Fruit fly (Drosophila melanogaster) whole organism, adult: ENCODE measurements around the gene CG12105.

Source experiments
- CG11617 ChIP-seq: fragments of 200-800 bp; sonication (Bioruptor generic); optimal IDR thresholded peaks from 2 replicates; lab custom pipeline; 2017; ENCODE audit warnings: mild to moderate bottlenecking, missing biosample characterization, missing genetic modification reagents, missing genetic modification characterization
- CG12768 ChIP-seq: fragments of 200-800 bp; sonication (Bioruptor generic); optimal IDR thresholded peaks from 2 replicates; lab custom pipeline; 2017; ENCODE audit warnings: missing biosample characterization, missing genetic modification characterization, mild to moderate bottlenecking, moderate library complexity, missing genetic modification reagents
- CG14711 ChIP-seq: fragments of 200-800 bp; sonication (Bioruptor generic); optimal IDR thresholded peaks from 2 replicates; lab custom pipeline; 2018; ENCODE audit warnings: missing biosample characterization, mild to moderate bottlenecking, missing genetic modification characterization, moderate library complexity
- CG1620 ChIP-seq: fragments of 200-800 bp; sonication (Bioruptor generic); optimal IDR thresholded peaks from 2 replicates; lab custom pipeline; 2016; ENCODE audit warnings: missing biosample characterization, missing genetic modification characterization
- CG33017 ChIP-seq: fragments of 200-800 bp; sonication (Bioruptor generic); optimal IDR thresholded peaks from 2 replicates; lab custom pipeline; 2018; ENCODE audit warnings: missing biosample characterization, mild to moderate bottlenecking, missing genetic modification characterization, moderate library complexity
- CG5204 ChIP-seq: fragments of 200-800 bp; sonication (Bioruptor generic); optimal IDR thresholded peaks from 2 replicates; lab custom pipeline; 2016; ENCODE audit warnings: missing biosample characterization, missing genetic modification characterization
- CG7045 ChIP-seq: fragments of 200-800 bp; sonication (Bioruptor generic); optimal IDR thresholded peaks from 2 replicates; lab custom pipeline; 2017; ENCODE audit warnings: missing biosample characterization, mild to moderate bottlenecking, missing genetic modification characterization
- CG7101 ChIP-seq: fragments of 200-800 bp; sonication (Bioruptor generic); optimal IDR thresholded peaks from 2 replicates; lab custom pipeline; 2018; ENCODE audit warnings: missing biosample characterization, mild to moderate bottlenecking, missing genetic modification characterization, moderate library complexity
- Clk ChIP-seq: fragments of 200-800 bp; sonication (Bioruptor generic); optimal IDR thresholded peaks from 2 replicates; lab custom pipeline; 2017; ENCODE audit warnings: missing biosample characterization, missing genetic modification characterization
- Crg-1 ChIP-seq: fragments of 200-800 bp; sonication (Bioruptor generic); optimal IDR thresholded peaks from 2 replicates; lab custom pipeline; 2016; ENCODE audit warnings: missing biosample characterization, missing genetic modification characterization
- Hr96 ChIP-seq: fragments of 200-800 bp; sonication (Bioruptor generic); optimal IDR thresholded peaks from 2 replicates; lab custom pipeline; 2016; ENCODE audit warnings: missing biosample characterization, missing genetic modification characterization
- Mnt ChIP-seq: fragments of 200-800 bp; sonication (Bioruptor generic); optimal IDR thresholded peaks from 2 replicates; lab custom pipeline; 2016; ENCODE audit warnings: missing biosample characterization, mild to moderate bottlenecking, missing genetic modification characterization
- bab1 ChIP-seq: fragments of 200-800 bp; sonication (Bioruptor generic); optimal IDR thresholded peaks from 3 replicates; lab custom pipeline; 2019; ENCODE audit warnings: missing biosample characterization, mild to moderate bottlenecking, missing genetic modification characterization, moderate library complexity
- cic ChIP-seq: fragments of 200-800 bp; sonication (Bioruptor generic); optimal IDR thresholded peaks from 2 replicates; lab custom pipeline; 2017; ENCODE audit warnings: missing biosample characterization, mild to moderate bottlenecking, missing genetic modification characterization, moderate library complexity
- cnc ChIP-seq, 2 experiments: fragments of >200 bp; optimal IDR thresholded peaks; 2 replicates each; lab custom pipeline; 2017
- kay ChIP-seq: fragments of 200-800 bp; sonication (Bioruptor generic); peaks from one replicate; lab custom pipeline; 2016; ENCODE audit warnings: missing biosample characterization, missing genetic modification characterization, borderline replicate concordance
- ovo ChIP-seq: fragments of 200-800 bp; sonication (Bioruptor generic); optimal IDR thresholded peaks from 2 replicates; lab custom pipeline; 2016; ENCODE audit warnings: missing biosample characterization, missing genetic modification characterization
- pad ChIP-seq: fragments of 200-800 bp; sonication (Bioruptor generic); optimal IDR thresholded peaks from 3 replicates; lab custom pipeline; 2017; ENCODE audit warnings: missing biosample characterization, missing genetic modification characterization, mild to moderate bottlenecking, moderate library complexity, missing genetic modification reagents
- tj ChIP-seq: fragments of 200-800 bp; sonication (Bioruptor generic); optimal IDR thresholded peaks from 3 replicates; lab custom pipeline; 2017; ENCODE audit warnings: missing biosample characterization, mild to moderate bottlenecking, missing genetic modification characterization, moderate library complexity
- toe ChIP-seq: fragments of 200-800 bp; sonication (Bioruptor generic); optimal IDR thresholded peaks from 2 replicates; lab custom pipeline; 2016; ENCODE audit warnings: missing biosample characterization, missing genetic modification characterization

The CG12105 gene

DNA sequence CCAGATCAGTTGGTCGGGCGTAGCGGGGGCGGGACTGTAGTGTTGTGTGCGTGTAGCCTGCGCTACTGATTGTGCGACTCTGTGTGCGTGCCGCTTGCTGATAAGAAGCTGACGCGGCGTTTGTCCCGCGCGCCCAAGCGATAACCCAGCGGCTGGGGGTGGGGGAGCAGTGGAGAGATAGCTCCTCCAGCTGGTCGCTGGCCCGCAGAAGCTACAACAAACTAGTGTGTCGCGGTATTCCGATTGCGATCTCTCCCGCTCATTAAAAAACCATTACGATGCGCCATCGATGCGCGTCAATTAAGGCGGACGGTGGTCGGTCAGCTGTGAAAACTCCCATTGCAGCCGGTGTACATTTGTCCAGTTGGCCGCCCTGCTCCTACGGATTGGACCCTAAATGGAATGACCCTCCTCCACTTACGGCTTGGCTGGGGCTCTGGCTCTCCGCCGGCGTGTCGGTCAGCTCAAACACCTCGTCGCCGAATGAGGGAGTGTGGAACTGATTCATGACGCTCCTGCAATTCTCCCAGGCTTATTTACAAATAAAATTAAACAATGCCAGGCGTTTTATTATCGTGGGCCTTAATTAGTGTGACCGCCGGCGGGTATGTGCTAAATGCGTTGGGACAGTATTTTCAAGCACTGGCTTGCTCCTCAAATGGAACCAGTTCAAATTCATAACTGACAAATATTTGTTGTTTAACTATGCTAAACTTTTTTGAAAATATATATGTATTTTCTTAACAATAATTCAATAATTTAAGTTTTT is 13.4 kb downstream of the CG12105 start, which contains the start of gene CG12104:
CG12104 (minus strand) TSS at position 611 of the 769 bp plus-strand sequence.
- TF ChIP-seq CG7101 (peak; percentile 10), bab1 (GFP tag; lab: Kevin White, UChicago) (peak; percentile 51), cic (GFP tag; lab: Kevin White, UChicago) (peak; percentile 86), cnc (optimal IDR thresholded peaks at IDR 0.05; lab: Kevin White, UChicago) (no peak), CG1620 (GFP tag; lab: Kevin White, UChicago) (no peak), Mnt (GFP tag; lab: Kevin White, UChicago) (peak; percentile 45), tj (GFP tag; lab: Kevin White, UChicago) (peak; percentile 80), ovo (peak; percentile 22), Hr96 (GFP tag; lab: Kevin White, UChicago) (no peak), pad (peak; percentile 19), CG12768 (peak; percentile 20)

DNA sequence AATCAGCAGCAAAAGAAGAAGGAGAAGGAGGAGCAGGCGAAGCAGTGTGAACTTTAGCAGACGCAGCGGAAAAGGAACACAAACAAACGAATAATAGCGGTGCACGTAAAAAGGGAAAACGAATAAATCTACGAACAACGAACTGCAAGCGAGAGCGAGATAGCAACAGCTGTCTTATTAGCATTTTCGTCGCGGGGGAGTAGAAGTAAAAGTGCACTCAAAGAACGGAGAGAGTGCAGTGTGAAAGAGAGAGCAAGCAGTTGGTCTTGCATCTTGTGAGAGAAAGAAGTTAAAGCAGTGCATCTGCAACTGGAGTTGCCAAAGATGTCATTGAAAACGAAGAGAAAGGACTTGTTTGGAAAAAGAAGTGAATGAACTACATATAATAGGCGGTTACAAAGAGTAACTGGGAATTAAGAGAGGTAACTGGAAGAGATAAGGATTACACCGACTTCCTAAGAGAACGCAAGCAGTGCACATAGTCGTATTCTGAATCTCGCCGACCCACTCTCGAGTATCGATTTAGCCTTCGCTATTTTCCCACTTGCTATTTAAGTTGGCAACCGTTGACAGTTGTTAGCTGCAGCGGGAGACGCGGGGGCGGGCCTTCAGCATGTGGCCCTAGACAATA is 22.7 kb downstream of the CG12105 start:
- TF ChIP-seq pad = peak; percentile 58
- TF ChIP-seq tj (GFP tag; lab: Kevin White, UChicago) = peak; percentile 95
- TF ChIP-seq kay (GFP tag; lab: Kevin White, UChicago) = no peak

DNA sequence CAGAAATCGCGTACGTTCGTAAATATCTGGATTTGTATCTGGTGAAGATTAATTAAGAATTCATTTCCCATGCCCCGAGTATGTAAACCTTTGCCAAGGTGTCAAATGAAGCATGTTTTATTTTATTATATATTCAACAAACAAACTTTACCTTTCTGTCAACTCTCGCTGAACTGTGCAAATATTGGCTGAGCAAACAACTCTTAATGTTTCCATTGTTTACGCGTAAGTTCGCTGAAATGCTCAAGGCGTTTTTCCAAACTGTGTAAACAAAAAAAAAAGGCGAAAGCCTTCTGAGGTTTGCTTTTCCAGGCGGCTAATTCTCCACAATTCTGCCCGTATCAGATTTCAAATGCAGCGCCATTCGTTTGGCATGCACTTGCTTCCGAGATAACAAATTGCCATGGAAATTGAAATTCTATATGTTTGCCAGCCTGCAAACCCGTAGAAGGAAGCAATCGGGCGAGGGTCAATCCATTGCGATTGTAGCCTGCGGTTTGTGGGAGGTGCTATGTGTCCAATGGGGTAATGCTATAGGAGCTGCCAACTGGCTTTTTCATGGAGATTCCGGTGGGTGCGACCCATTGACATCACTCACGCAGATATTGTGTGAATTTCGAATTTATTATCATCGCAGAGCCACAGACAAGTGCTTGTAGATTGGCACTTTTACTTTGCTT is 23.8 kb downstream of the CG12105 start:
- TF ChIP-seq cic (GFP tag; lab: Kevin White, UChicago) (peak; percentile 96), kay (GFP tag; lab: Kevin White, UChicago) (no peak), CG5204 (GFP tag; lab: Kevin White, UChicago) (peak; percentile 79), pad (peak; percentile 74), toe (GFP tag; lab: Kevin White, UChicago) (peak; percentile 84), ovo (peak; percentile 97), cnc (optimal IDR thresholded peaks at IDR 0.05; lab: Kevin White, UChicago) (no peak), CG7045 (GFP tag; lab: Kevin White, UChicago) (peak; percentile 96), CG1620 (GFP tag; lab: Kevin White, UChicago) (peak; percentile 92), CG33017 (tag; lab: Kevin White, UChicago) (peak; percentile 85), bab1 (GFP tag; lab: Kevin White, UChicago) (peak; percentile 3), Clk (GFP tag; lab: Kevin White, UChicago) (peak; percentile 86), Mnt (GFP tag; lab: Kevin White, UChicago) (peak; percentile 71), Crg-1 (GFP tag; lab: Kevin White, UChicago) (peak; percentile 97), CG11617 (GFP tag; lab: Kevin White, UChicago) (peak; percentile 83), tj (GFP tag; lab: Kevin White, UChicago) (peak; percentile 80), CG14711 (peak; percentile 82), CG12768 (peak; percentile 95), CG7101 (peak; percentile 92), Hr96 (GFP tag; lab: Kevin White, UChicago) (peak; percentile 78)

DNA sequence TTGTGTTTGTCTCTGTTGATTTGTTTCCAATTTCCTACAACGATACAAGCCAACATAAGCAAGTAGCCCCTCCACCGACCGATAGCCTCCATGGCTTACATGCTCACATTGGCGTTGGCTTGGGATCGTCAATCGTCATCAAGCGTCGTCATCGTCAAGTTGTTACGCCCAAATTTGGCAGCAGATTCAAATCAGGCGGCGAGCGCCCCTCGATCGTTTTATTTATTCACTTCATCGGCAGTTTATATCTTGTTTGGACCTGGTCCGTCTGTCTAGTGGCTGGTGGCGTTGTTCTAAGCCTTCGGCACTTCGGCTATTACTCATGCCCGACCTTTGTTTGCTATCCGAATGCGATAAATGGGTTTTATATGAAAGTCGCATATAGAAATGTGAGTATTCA is 25.4 kb downstream of the CG12105 start:
- TF ChIP-seq pad = no peak
- TF ChIP-seq Hr96 (GFP tag; lab: Kevin White, UChicago) = no peak
- TF ChIP-seq Clk (GFP tag; lab: Kevin White, UChicago) = no peak
- TF ChIP-seq kay (GFP tag; lab: Kevin White, UChicago) = peak; percentile 49
- TF ChIP-seq CG11617 (GFP tag; lab: Kevin White, UChicago) = no peak

DNA sequence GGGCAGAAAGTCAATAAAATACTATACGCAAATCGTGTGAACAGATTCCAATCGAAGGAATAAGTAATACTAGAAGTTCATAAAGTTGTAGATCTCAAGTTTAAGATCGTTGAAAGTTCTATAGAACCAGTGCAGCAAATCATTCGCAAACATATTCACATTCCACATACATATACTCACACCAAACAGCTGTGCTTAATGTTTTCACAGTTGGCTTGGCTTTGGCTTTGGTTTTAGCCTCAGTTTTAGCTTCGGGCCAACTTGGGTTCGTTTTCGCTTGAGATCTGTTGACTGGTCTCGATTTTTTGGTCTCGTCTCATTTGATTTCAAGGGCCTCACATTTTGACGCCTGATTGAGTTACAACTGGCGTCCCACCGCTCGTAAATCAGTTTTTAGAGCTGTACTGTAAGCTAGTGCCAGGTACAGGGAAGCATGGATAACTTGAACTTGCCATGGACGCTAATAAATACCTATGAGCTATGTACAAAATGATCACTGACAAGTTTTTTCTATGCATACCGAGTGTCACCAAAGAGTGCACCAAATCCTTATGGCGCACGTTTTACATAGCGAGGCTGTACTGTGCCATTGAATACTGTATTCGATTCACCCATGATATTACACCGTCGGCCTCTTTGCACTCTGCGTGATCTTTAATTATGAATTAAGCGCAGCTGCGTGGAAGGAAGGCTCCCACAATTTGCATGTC is 28.3 kb downstream of the CG12105 start:
- TF ChIP-seq Hr96 (GFP tag; lab: Kevin White, UChicago) (peak; percentile 63), tj (GFP tag; lab: Kevin White, UChicago) (peak; percentile 28), toe (GFP tag; lab: Kevin White, UChicago) (peak; percentile 77), bab1 (GFP tag; lab: Kevin White, UChicago) (peak; percentile 75), CG7045 (GFP tag; lab: Kevin White, UChicago) (peak; percentile 82), CG7101 (peak; percentile 78), cic (GFP tag; lab: Kevin White, UChicago) (no peak), CG12768 (peak; percentile 79), CG5204 (GFP tag; lab: Kevin White, UChicago) (peak; percentile 81), CG1620 (GFP tag; lab: Kevin White, UChicago) (peak; percentile 62), Crg-1 (GFP tag; lab: Kevin White, UChicago) (peak; percentile 52), CG33017 (tag; lab: Kevin White, UChicago) (peak; percentile 81), cnc (optimal IDR thresholded peaks at IDR 0.05; lab: Kevin White, UChicago) (no peak), Clk (GFP tag; lab: Kevin White, UChicago) (peak; percentile 68), ovo (no peak), Mnt (GFP tag; lab: Kevin White, UChicago) (peak; percentile 46), kay (GFP tag; lab: Kevin White, UChicago) (peak; percentile 51), pad (peak; percentile 48), CG14711 (peak; percentile 70), CG11617 (GFP tag; lab: Kevin White, UChicago) (peak; percentile 37)
